Fruit fly (Drosophila melanogaster) Kc167 (cell line): ENCODE measurements around the gene CG31055.

Source experiments
- Myc ChIP-seq: fragments of >200 bp; optimal IDR thresholded peaks from 2 replicates; lab custom pipeline; 2017; ENCODE audit warnings: missing external identifiers
- Sin3A ChIP-seq: fragments of >200 bp; optimal IDR thresholded peaks from 2 replicates; lab custom pipeline; 2018; ENCODE audit warnings: missing external identifiers
- insv ChIP-seq: fragments of >200 bp; optimal IDR thresholded peaks from 3 replicates; lab custom pipeline; 2018; ENCODE audit warnings: missing external identifiers
- psq ChIP-seq: fragments of >200 bp; optimal IDR thresholded peaks from 2 replicates; lab custom pipeline; 2017; ENCODE audit warnings: missing external identifiers
- ttk ChIP-seq: sonication (Bioruptor generic); optimal IDR thresholded peaks from 2 replicates; lab custom pipeline; 2017; ENCODE audit warnings: missing external identifiers

dm6 chr3R:27685539-27686012, 2.4 kb downstream of the CG31055 start, which contains the start of gene CG12880:
- no peak for TF ChIP-seq psq
- TF ChIP-seq ttk (lab: Kevin White, UChicago): no peak
- no peak for TF ChIP-seq Sin3A (lab: Kevin White, UChicago)
- TF ChIP-seq Myc: no peak
- no peak for TF ChIP-seq insv (lab: Kevin White, UChicago)
